Fruit fly (Drosophila melanogaster): ENCODE measurements around the gene Nsf2.

Gene Nsf2

dm6 chr3R:13797269-13797677 is 40.5 kb downstream of the Nsf2 start (continued):
- TF ChIP-seq CG16779 (tag; optimal IDR thresholded peaks at IDR 0.05) (no peak), ss (GFP tag; optimal IDR thresholded peaks at IDR 0.05) (no peak), CG10669 (GFP tag; optimal IDR thresholded peaks at IDR 0.05) (no peak), pdm3 (GFP tag; optimal IDR thresholded peaks at IDR 0.05) (peak; percentile 38), CG8632 (GFP tag; optimal IDR thresholded peaks at IDR 0.05) (no peak), Gug (GFP tag; IDR thresholded peaks at IDR 0.05) (peak; percentile 51), Eip78C (GFP tag) (peak; percentile 83), Lpt (GFP tag; optimal IDR thresholded peaks at IDR 0.05) (peak; percentile 54), net (GFP tag; optimal IDR thresholded peaks at IDR 0.05) (peak; percentile 29), CG15336 (GFP tag; IDR thresholded peaks at IDR 0.05) (peak; percentile 81), Hr38 (GFP tag; optimal IDR thresholded peaks at IDR 0.05) (no peak), OdsH (GFP tag; optimal IDR thresholded peaks at IDR 0.05) (peak; percentile 45), CG11294 (GFP tag; IDR thresholded peaks at IDR 0.05) (no peak)

dm6 chr3R:13796607-13797246 is 41.1 kb downstream of the Nsf2 start:
- TF ChIP-seq OdsH (GFP tag; optimal IDR thresholded peaks at IDR 0.05), result no peak
- TF ChIP-seq ss (GFP tag; optimal IDR thresholded peaks at IDR 0.05), result no peak
- no peak for TF ChIP-seq fd85E (GFP tag; optimal IDR thresholded peaks at IDR 0.05)
- no peak for TF ChIP-seq net (GFP tag; optimal IDR thresholded peaks at IDR 0.05)
- TF ChIP-seq Hr4 (GFP tag; optimal IDR thresholded peaks at IDR 0.05), result no peak
- peak; percentile 6 for TF ChIP-seq Lpt (GFP tag; optimal IDR thresholded peaks at IDR 0.05)
- TF ChIP-seq fkh (GFP tag; optimal IDR thresholded peaks at IDR 0.05), result peak; percentile 1
- no peak for TF ChIP-seq CG11762 (GFP tag; optimal IDR thresholded peaks at IDR 0.05; ENCODE audit: insufficient read depth)
- TF ChIP-seq CG7368 (GFP tag; optimal IDR thresholded peaks at IDR 0.05), result no peak
- no peak for TF ChIP-seq CG6163 (GFP tag; IDR thresholded peaks at IDR 0.05)
- TF ChIP-seq Met (GFP tag; optimal IDR thresholded peaks at IDR 0.05), result no peak
- no peak for TF ChIP-seq Eip93F (GFP tag; optimal IDR thresholded peaks at IDR 0.05)

dm6 chr3R:13796071-13796470 is 41.7 kb downstream of the Nsf2 start:
- TF ChIP-seq CG8632 (GFP tag; optimal IDR thresholded peaks at IDR 0.05), result peak; percentile 69
- peak; percentile 59 for TF ChIP-seq CG6163 (GFP tag; IDR thresholded peaks at IDR 0.05)
- peak; percentile 78 for TF ChIP-seq CG15336 (GFP tag; IDR thresholded peaks at IDR 0.05)
- TF ChIP-seq pdm3 (GFP tag; optimal IDR thresholded peaks at IDR 0.05), result peak; percentile 65
- TF ChIP-seq Hr38 (GFP tag; optimal IDR thresholded peaks at IDR 0.05), result no peak
- TF ChIP-seq svp (GFP tag), result peak; percentile 93
- TF ChIP-seq dsx (GFP tag; optimal IDR thresholded peaks at IDR 0.05; ENCODE audit: poor library complexity, severe bottlenecking), result no peak
- TF ChIP-seq CG31627 (GFP tag; optimal IDR thresholded peaks at IDR 0.05), result peak; percentile 61
- peak; percentile 59 for TF ChIP-seq dac (GFP tag; optimal IDR thresholded peaks at IDR 0.05)
- peak; percentile 80 for TF ChIP-seq topi (GFP tag; optimal IDR thresholded peaks at IDR 0.05)
- TF ChIP-seq ss (GFP tag; optimal IDR thresholded peaks at IDR 0.05), result no peak
- peak; percentile 57 for TF ChIP-seq Ets21C (GFP tag; optimal IDR thresholded peaks at IDR 0.05)
- TF ChIP-seq salr (GFP tag; optimal IDR thresholded peaks at IDR 0.05), result peak in 1 of 2 experiments; percentile 84
- peak; percentile 57 for TF ChIP-seq Lpt (GFP tag; optimal IDR thresholded peaks at IDR 0.05)
- TF ChIP-seq CG6792 (GFP tag; optimal IDR thresholded peaks at IDR 0.05), result peak; percentile 81
- TF ChIP-seq fd59A (GFP tag; optimal IDR thresholded peaks at IDR 0.05), result no peak
- TF ChIP-seq Met (GFP tag; optimal IDR thresholded peaks at IDR 0.05), result peak; percentile 88
- no peak for TF ChIP-seq CG9139 (GFP tag; optimal IDR thresholded peaks at IDR 0.05)
- peak; percentile 59 for TF ChIP-seq CG11762 (GFP tag; optimal IDR thresholded peaks at IDR 0.05; ENCODE audit: insufficient read depth)
- peak; percentile 60 for TF ChIP-seq Hr39 (GFP tag; optimal IDR thresholded peaks at IDR 0.05)
- peak; percentile 80 for TF ChIP-seq cyc (GFP tag; optimal IDR thresholded peaks at IDR 0.05)
- TF ChIP-seq CG10631 (GFP tag; optimal IDR thresholded peaks at IDR 0.05), result peak; percentile 60
- TF ChIP-seq CG6854 (GFP tag; optimal IDR thresholded peaks at IDR 0.05), result peak; percentile 54
- TF ChIP-seq CG6276 (GFP tag; optimal IDR thresholded peaks at IDR 0.05), result peak; percentile 74
- no peak for TF ChIP-seq CG3032 (tag; optimal IDR thresholded peaks at IDR 0.05)
- peak; percentile 37 for TF ChIP-seq Sox15 (GFP tag; optimal IDR thresholded peaks at IDR 0.05)
- TF ChIP-seq CG8319 (GFP tag; optimal IDR thresholded peaks at IDR 0.05), result peak; percentile 47
- TF ChIP-seq Sox14 (GFP tag; optimal IDR thresholded peaks at IDR 0.05), result peak; percentile 71
- TF ChIP-seq CG11294 (GFP tag; IDR thresholded peaks at IDR 0.05), result no peak
- peak; percentile 75 for TF ChIP-seq CG34406 (GFP tag; optimal IDR thresholded peaks at IDR 0.05)
- TF ChIP-seq Gug (GFP tag; IDR thresholded peaks at IDR 0.05), result peak; percentile 48
- peak; percentile 78 for TF ChIP-seq lz (GFP tag; optimal IDR thresholded peaks at IDR 0.05)
- peak; percentile 81 for TF ChIP-seq achi (GFP tag; optimal IDR thresholded peaks at IDR 0.05)
- TF ChIP-seq CG11902 (GFP tag; optimal IDR thresholded peaks at IDR 0.05), result peak; percentile 35
- peak; percentile 79 for TF ChIP-seq acj6 (GFP tag; optimal IDR thresholded peaks at IDR 0.05)
- TF ChIP-seq CG16779 (tag; optimal IDR thresholded peaks at IDR 0.05), result peak; percentile 20

Data from whole organism, prepupa.